Fruit fly (Drosophila melanogaster) whole organism: Measurements from ENCODE around the gene CG15370.

Experiments
- CG8478 ChIP-seq: fragments of >200 bp; optimal IDR thresholded peaks from 2 replicates; lab custom pipeline; 2018; ENCODE audit warnings: inconsistent platforms
- Dll ChIP-seq: fragments of >200 bp; optimal IDR thresholded peaks from 2 replicates; lab custom pipeline; 2017
- EcR ChIP-seq, 2 experiments: fragments of >200 bp; optimal IDR thresholded peaks; 2 replicates each; lab custom pipeline; 2017; ENCODE audit warnings: missing biosample characterization in 2 of 2, missing genetic modification characterization in 2 of 2, missing genetic modification reagents in 2 of 2
- pan ChIP-seq: fragments of >200 bp; optimal IDR thresholded peaks from 2 replicates; lab custom pipeline; 2017
- psq ChIP-seq: fragments of >200 bp; optimal IDR thresholded peaks from 2 replicates; lab custom pipeline; 2017
- usp ChIP-seq: fragments of >200 bp; optimal IDR thresholded peaks from 2 replicates; lab custom pipeline; 2017; ENCODE audit warnings: missing biosample characterization, missing genetic modification characterization, mixed read lengths

DNA sequence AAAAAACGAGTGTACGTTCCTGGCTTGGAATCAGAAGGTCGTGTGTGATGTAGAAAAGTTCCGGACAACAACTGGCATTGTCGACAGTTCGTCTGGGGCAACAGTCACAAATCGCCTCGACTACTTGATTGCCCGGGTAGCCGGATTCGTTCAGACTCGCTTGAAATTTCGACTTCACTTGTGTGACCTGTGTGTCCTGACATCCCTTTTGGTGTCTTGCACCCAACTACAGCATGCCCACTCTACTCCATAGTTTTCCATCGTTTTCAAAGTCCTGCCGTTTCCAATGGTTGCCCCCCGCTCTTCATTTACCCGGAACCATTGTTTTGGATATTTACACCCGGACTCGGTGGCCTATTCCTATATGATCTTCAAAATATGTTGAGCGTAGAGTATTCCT, 42.4 kb downstream of the CG15370 start, which contains the start of gene Erk7:
- no peak for TF ChIP-seq usp
- no peak for TF ChIP-seq pan (lab: Kevin White, UChicago)
- TF ChIP-seq CG8478 (lab: Kevin White, UChicago), result no peak
- no peak for TF ChIP-seq Dll (lab: Kevin White, UChicago)
- TF ChIP-seq EcR (GFP tag; optimal IDR thresholded peaks at IDR 0.05; lab: Kevin White, UChicago), result no peak
- no peak for TF ChIP-seq psq (lab: Kevin White, UChicago)
